Worm (Caenorhabditis elegans) whole organism, midembryonic: ENCODE measurements around the gene H23N18.5.

Experiments
- T22C8.4 ChIP-seq: fragments of 200-800 bp; sonication (Bioruptor generic); IDR thresholded peaks from 2 replicates; pipeline ENCODE4 v1.3.6; 2022; ENCODE audit warnings: missing genetic modification characterization, missing compliant biosample characterization
- flt-1 ChIP-seq: fragments of 200-800 bp; sonication (Bioruptor generic); IDR thresholded peaks from 2 replicates; pipeline ENCODE4 v1.3.6; 2022; ENCODE audit warnings: missing genetic modification characterization, missing compliant biosample characterization
- klf-2 ChIP-seq: fragments of 200-800 bp; sonication (Bioruptor generic); conservative IDR thresholded peaks from 2 replicates; pipeline ENCODE4 v1.3.6; 2022; ENCODE audit warnings: missing genetic modification reagents, missing genetic modification characterization, missing compliant biosample characterization
- med-1 ChIP-seq: sonication (generic microtip); optimal IDR thresholded peaks from 2 replicates; lab custom pipeline; 2017; ENCODE audit warnings: missing genetic modification characterization, mild to moderate bottlenecking, missing compliant biosample characterization, antibody characterized with exemption, missing genetic modification reagents; ENCODE audit not compliant: insufficient read depth
- tab-1 ChIP-seq: fragments of 200-800 bp; sonication (Bioruptor generic); IDR thresholded peaks from 2 replicates; pipeline ENCODE4 v1.3.6; 2022; ENCODE audit warnings: missing genetic modification characterization, missing compliant biosample characterization
- ztf-29 ChIP-seq: fragments of 200-800 bp; sonication (Bioruptor generic); IDR thresholded peaks from 2 replicates; pipeline ENCODE4 v1.3.6; 2022; ENCODE audit warnings: missing genetic modification reagents, missing genetic modification characterization, missing compliant biosample characterization

DNA sequence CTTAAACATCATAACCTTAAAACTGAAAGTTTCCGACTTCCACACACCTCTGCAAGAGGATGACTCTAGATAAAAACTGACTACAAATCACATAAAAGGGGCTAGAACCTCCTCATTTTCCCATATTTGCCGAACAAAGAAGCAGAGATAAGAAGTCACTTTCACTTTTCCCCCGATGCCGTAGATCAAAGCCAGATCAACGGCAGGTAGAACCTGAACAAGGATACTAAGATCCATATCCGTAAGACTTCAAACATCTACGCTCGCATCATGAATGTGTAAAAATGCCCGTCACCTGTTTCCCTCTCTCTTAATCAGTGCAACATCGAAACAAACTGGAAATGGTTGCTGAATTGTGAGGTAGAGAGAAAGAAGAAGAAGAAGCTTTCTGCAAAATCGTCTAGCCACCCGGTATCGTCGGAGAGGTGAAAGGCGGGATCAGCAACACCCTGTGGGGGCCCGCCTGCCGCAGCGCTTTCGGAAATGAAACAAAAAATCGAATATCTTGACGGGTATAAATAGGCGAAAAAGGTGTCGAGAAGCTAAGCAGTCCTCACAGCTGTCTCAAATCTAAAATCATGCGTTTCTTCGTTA lies 6.6 kb upstream of the H23N18.5 start, which contains the start of gene C02E7.6:
- no peak for TF ChIP-seq flt-1
- TF ChIP-seq tab-1 = no peak
- no peak for TF ChIP-seq T22C8.4 (GFP tag; lab: Robert Waterston, UW)
- no peak for TF ChIP-seq ztf-29
- no peak; the same call in 1 of the 2 replicates for TF ChIP-seq klf-2 (GFP tag; lab: Robert Waterston, UW)
- no peak for TF ChIP-seq med-1 (GFP tag; lab: Kevin White, UChicago)
